Worm (Caenorhabditis elegans): ENCODE data around the gene tmem-120.

tmem-120 gene

ce11 chrIII:1517893-1518292, at the start of gene tmem-120:
tmem-120 (minus strand) TSS chrIII:1517993.
- no peak for TF ChIP-seq nhr-237 (tag; optimal IDR thresholded peaks at IDR 0.05)
- no peak for TF ChIP-seq skn-1 (tag; optimal IDR thresholded peaks at IDR 0.05)
- no peak for TF ChIP-seq nhr-77 (tag; optimal IDR thresholded peaks at IDR 0.05)
- TF ChIP-seq nhr-28 (tag; optimal IDR thresholded peaks at IDR 0.05): no peak
- TF ChIP-seq ztf-11 (tag; optimal IDR thresholded peaks at IDR 0.05): no peak
- no peak for TF ChIP-seq nhr-23 (tag; optimal IDR thresholded peaks at IDR 0.05)
- TF ChIP-seq elt-2 (tag; optimal IDR thresholded peaks at IDR 0.05): no peak
- no peak for TF ChIP-seq ceh-9 (tag; optimal IDR thresholded peaks at IDR 0.05)
- no peak for TF ChIP-seq tbx-2 (tag; optimal IDR thresholded peaks at IDR 0.05)
- TF ChIP-seq snpc-4 (tag; optimal IDR thresholded peaks at IDR 0.05): no peak
- no peak for TF ChIP-seq nhr-43 (tag; optimal IDR thresholded peaks at IDR 0.05; ENCODE audit: poor library complexity, severe bottlenecking)
- no peak for TF ChIP-seq jun-1 (tag; optimal IDR thresholded peaks at IDR 0.05)
- no peak for TF ChIP-seq sea-2 (GFP tag; optimal IDR thresholded peaks at IDR 0.05)
- no peak for TF ChIP-seq fkh-2 (tag; optimal IDR thresholded peaks at IDR 0.05)

ce11 chrIII:1558441-1559159, 40.8 kb upstream of the tmem-120 start, which contains the start of the genes eelo-1 and Y67D2.2:
eelo-1 (minus strand) TSS chrIII:1558529.
Y67D2.2 (plus strand) TSS chrIII:1558800.
- TF ChIP-seq eor-1 (tag; optimal IDR thresholded peaks at IDR 0.05): no peak
- peak; percentile 54 for TF ChIP-seq lin-15B (tag; optimal IDR thresholded peaks at IDR 0.05)
- no peak for TF ChIP-seq elt-1 (tag; optimal IDR thresholded peaks at IDR 0.05)
- TF ChIP-seq pha-4 (tag; optimal IDR thresholded peaks at IDR 0.05): peak; percentile 74
- TF ChIP-seq nhr-23 (tag; optimal IDR thresholded peaks at IDR 0.05): peak; percentile 39
- TF ChIP-seq egl-5 (tag; optimal IDR thresholded peaks at IDR 0.05): peak; percentile 45
- TF ChIP-seq hmg-11 (tag; optimal IDR thresholded peaks at IDR 0.05): peak; percentile 49
- no peak for TF ChIP-seq lsy-12 (tag; optimal IDR thresholded peaks at IDR 0.05)
- TF ChIP-seq nfya-1 (tag; optimal IDR thresholded peaks at IDR 0.05; ENCODE audit: insufficient read depth): peak; percentile 61

DNA sequence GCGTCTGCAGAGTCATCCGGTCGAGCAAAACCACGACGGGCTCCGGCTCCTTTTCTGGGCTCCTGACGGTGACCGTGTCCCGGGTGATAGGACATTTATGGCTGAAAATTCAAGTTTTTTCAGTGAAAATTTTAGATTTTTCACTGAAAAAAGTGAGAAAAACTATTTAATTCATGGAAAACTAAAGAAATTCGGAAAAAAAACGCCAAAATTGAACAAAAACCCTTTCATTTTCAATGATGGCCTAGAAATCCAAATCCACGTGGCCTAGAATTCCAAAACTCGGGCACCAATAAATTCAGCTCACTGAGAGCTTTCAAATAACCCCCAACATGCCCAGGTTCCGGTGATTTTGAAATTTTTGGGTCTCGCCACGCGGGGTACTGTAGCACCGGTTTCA, 36.6 kb upstream of the tmem-120 start, which contains the start of gene ddx-35:
Gene ddx-35 (minus strand): TSS at position 101 of the 400 bp plus-strand sequence.
- TF ChIP-seq ztf-4 (tag; optimal IDR thresholded peaks at IDR 0.05) (no peak), unc-62 (GFP tag; optimal IDR thresholded peaks at IDR 0.05) (no peak), ama-1 (optimal IDR thresholded peaks at IDR 0.05) (no peak), lsy-12 (tag; optimal IDR thresholded peaks at IDR 0.05) (no peak), hmg-11 (tag; optimal IDR thresholded peaks at IDR 0.05) (no peak), egl-27 (tag; optimal IDR thresholded peaks at IDR 0.05) (no peak), elt-1 (tag; optimal IDR thresholded peaks at IDR 0.05) (no peak), ceh-9 (tag; optimal IDR thresholded peaks at IDR 0.05) (no peak), mml-1 (tag; optimal IDR thresholded peaks at IDR 0.05) (no peak), ceh-82 (tag; optimal IDR thresholded peaks at IDR 0.05) (no peak), aly-2 (tag; optimal IDR thresholded peaks at IDR 0.05) (no peak), egl-5 (tag; optimal IDR thresholded peaks at IDR 0.05) (no peak), zag-1 (tag; optimal IDR thresholded peaks at IDR 0.05) (no peak), ztf-11 (tag; optimal IDR thresholded peaks at IDR 0.05) (no peak), pha-4 (tag; optimal IDR thresholded peaks at IDR 0.05) (no peak), nhr-11 (tag; optimal IDR thresholded peaks at IDR 0.05) (no peak), nhr-76 (tag; optimal IDR thresholded peaks at IDR 0.05) (no peak), jun-1 (tag; optimal IDR thresholded peaks at IDR 0.05) (no peak), fos-1 (tag; optimal IDR thresholded peaks at IDR 0.05) (no peak), R02D3.7 (tag; optimal IDR thresholded peaks at IDR 0.05) (no peak)

ce11 chrIII:1543406-1544011, 25.7 kb upstream of the tmem-120 start:
- TF ChIP-seq fkh-2 (tag; optimal IDR thresholded peaks at IDR 0.05) (no peak), R02D3.7 (tag; optimal IDR thresholded peaks at IDR 0.05) (no peak), pha-4 (tag; optimal IDR thresholded peaks at IDR 0.05) (no peak), mdl-1 (tag; optimal IDR thresholded peaks at IDR 0.05) (no peak), elt-3 (tag; optimal IDR thresholded peaks at IDR 0.05) (no peak), ceh-28 (tag; optimal IDR thresholded peaks at IDR 0.05) (peak; percentile 90), nhr-77 (tag; optimal IDR thresholded peaks at IDR 0.05) (no peak)

Measured in whole organism, L3 larva.